Fruit fly (Drosophila melanogaster) whole organism, embryonic: ENCODE results near the gene CG33158.
A peak's percentile ranks its signal among the peaks of the same experiment; 100 is the strongest.

ENCODE experiments used
- Aef1 ChIP-seq: fragments of 200-800 bp; sonication (Bioruptor generic); IDR thresholded peaks from 3 replicates; pipeline ENCODE4 v1.3.6; 2022; ENCODE audit warnings: missing biosample characterization, missing genetic modification characterization
- Bgb ChIP-seq: fragments of 200-800 bp; sonication (Bioruptor generic); IDR thresholded peaks from 2 replicates; pipeline ENCODE4 v1.3.6; 2022; ENCODE audit warnings: missing biosample characterization, missing genetic modification characterization; ENCODE audit not compliant: partially characterized antibody
- CG10565 ChIP-seq: fragments of 200-800 bp; sonication (Bioruptor generic); optimal IDR thresholded peaks from 3 replicates; lab custom pipeline; 2016; ENCODE audit warnings: missing biosample characterization, mild to moderate bottlenecking, missing genetic modification characterization
- CG10979 ChIP-seq: fragments of 200-800 bp; sonication (Bioruptor generic); optimal IDR thresholded peaks from 2 replicates; lab custom pipeline; 2018; ENCODE audit warnings: missing biosample characterization, mild to moderate bottlenecking, missing genetic modification characterization, moderate library complexity
- CG12219 ChIP-seq: fragments of 200-800 bp; sonication (Bioruptor generic); optimal IDR thresholded peaks from 3 replicates; lab custom pipeline; 2018; ENCODE audit warnings: missing biosample characterization, mild to moderate bottlenecking, missing genetic modification characterization
- CG12769 ChIP-seq: fragments of 200-800 bp; sonication (Bioruptor generic); optimal IDR thresholded peaks from 2 replicates; lab custom pipeline; 2019; ENCODE audit warnings: missing biosample characterization, mild to moderate bottlenecking, missing genetic modification characterization, moderate library complexity
- CG13894 ChIP-seq: fragments of 200-800 bp; sonication (Bioruptor generic); optimal IDR thresholded peaks from 3 replicates; lab custom pipeline; 2018; ENCODE audit warnings: missing biosample characterization, mild to moderate bottlenecking, missing genetic modification characterization, moderate library complexity
- CG14965 ChIP-seq: fragments of 200-800 bp; sonication (Bioruptor generic); optimal IDR thresholded peaks from 2 replicates; lab custom pipeline; 2016; ENCODE audit warnings: missing biosample characterization, missing genetic modification characterization, borderline replicate concordance
- CG15269 ChIP-seq: fragments of 200-800 bp; sonication (Bioruptor generic); optimal IDR thresholded peaks from 2 replicates; lab custom pipeline; 2018; ENCODE audit warnings: missing biosample characterization, mild to moderate bottlenecking, missing genetic modification characterization, moderate library complexity
- CG1603 ChIP-seq: fragments of 200-800 bp; sonication (Bioruptor generic); optimal IDR thresholded peaks from 2 replicates; lab custom pipeline; 2019; ENCODE audit warnings: missing biosample characterization, mild to moderate bottlenecking, missing genetic modification characterization, moderate library complexity
- CG17328 ChIP-seq: fragments of 200-800 bp; sonication (Bioruptor generic); IDR thresholded peaks from 2 replicates; pipeline ENCODE4 v1.3.6; 2022; ENCODE audit warnings: missing biosample characterization, missing genetic modification characterization
- CG18262 ChIP-seq: fragments of 200-800 bp; optimal IDR thresholded peaks from 3 replicates; lab custom pipeline; 2019; ENCODE audit warnings: missing biosample characterization, mild to moderate bottlenecking, missing genetic modification characterization, moderate library complexity
- CG2199 ChIP-seq: fragments of 200-800 bp; sonication (Bioruptor generic); IDR thresholded peaks from 3 replicates; pipeline ENCODE4 v1.3.6; 2022; ENCODE audit warnings: missing biosample characterization, missing genetic modification characterization
- CG2889 ChIP-seq: fragments of 200-800 bp; sonication (Bioruptor generic); IDR thresholded peaks from 3 replicates; pipeline ENCODE4 v1.3.6; 2022; ENCODE audit warnings: missing biosample characterization, missing genetic modification characterization
- CG34376 ChIP-seq: fragments of 200-800 bp; sonication (Bioruptor generic); optimal IDR thresholded peaks from 2 replicates; lab custom pipeline; 2018; ENCODE audit warnings: missing biosample characterization, mild to moderate bottlenecking, missing genetic modification characterization
- CG3726 ChIP-seq: fragments of 200-800 bp; sonication (Bioruptor generic); IDR thresholded peaks from 3 replicates; pipeline ENCODE4, ENCODE4 v1.3.6; 2022; ENCODE audit warnings: missing biosample characterization, missing genetic modification characterization
- CG3995 ChIP-seq: fragments of 200-800 bp; sonication (Bioruptor generic); optimal IDR thresholded peaks from 3 replicates; lab custom pipeline; 2016; ENCODE audit warnings: missing biosample characterization, missing genetic modification characterization
- CG4328 ChIP-seq: fragments of 200-800 bp; sonication (Bioruptor generic); optimal IDR thresholded peaks from 3 replicates; lab custom pipeline; 2017; ENCODE audit warnings: missing biosample characterization, missing genetic modification reagents, missing genetic modification characterization
- CG8290 ChIP-seq, 3 experiments: fragments of 200-800 bp; sonication (Bioruptor generic); optimal IDR thresholded peaks; 2 replicates each; lab custom pipeline; 2016 to 2019; ENCODE audit warnings: missing biosample characterization in 3 of 3, missing genetic modification characterization in 3 of 3, mild to moderate bottlenecking in 2 of 3, moderate library complexity in 1 of 3
- Dip2 ChIP-seq: fragments of 200-800 bp; sonication (Bioruptor generic); IDR thresholded peaks from 2 replicates; pipeline ENCODE4 v1.3.6; 2022; ENCODE audit warnings: missing biosample characterization, missing genetic modification characterization
- E2f1 ChIP-seq: fragments of 200-800 bp; sonication (Bioruptor generic); IDR thresholded peaks from 2 replicates; pipeline ENCODE4 v1.3.6; 2022; ENCODE audit warnings: missing biosample characterization, missing genetic modification characterization
- Elba2 ChIP-seq: fragments of 200-800 bp; sonication (Bioruptor generic); optimal IDR thresholded peaks from 3 replicates; lab custom pipeline; 2016; ENCODE audit warnings: missing biosample characterization, missing genetic modification characterization
- Ets65A ChIP-seq: fragments of 200-800 bp; sonication (Bioruptor generic); peaks from one replicate; lab custom pipeline; 2016; ENCODE audit warnings: missing biosample characterization, missing genetic modification characterization
- Ets97D ChIP-seq: fragments of 200-800 bp; sonication (Bioruptor generic); optimal IDR thresholded peaks from 3 replicates; lab custom pipeline; 2016; ENCODE audit warnings: missing biosample characterization, missing genetic modification characterization
- H15 ChIP-seq: fragments of 200-800 bp; sonication (Bioruptor generic); IDR thresholded peaks from 3 replicates; pipeline ENCODE4 v1.3.6; 2022; ENCODE audit warnings: missing biosample characterization, missing genetic modification characterization
- Hr39 ChIP-seq: fragments of >200 bp; optimal IDR thresholded peaks from 2 replicates; lab custom pipeline; 2017
- Kr ChIP-seq: fragments of 200-800 bp; sonication (Bioruptor generic); optimal IDR thresholded peaks from 2 replicates; lab custom pipeline; 2017; ENCODE audit warnings: missing biosample characterization, mild to moderate bottlenecking, missing genetic modification characterization
- Sox102F ChIP-seq: fragments of 200-800 bp; sonication (Bioruptor generic); optimal IDR thresholded peaks from 2 replicates; lab custom pipeline; 2018; ENCODE audit warnings: missing biosample characterization, mild to moderate bottlenecking, missing genetic modification characterization, moderate library complexity
- Trl ChIP-seq, 3 experiments: fragments of >200 bp in 2 of 3; fragments of 200-800 bp in 1 of 3; sonication (Bioruptor generic) in 1 of 3; optimal IDR thresholded peaks; 2 replicates in 1 of 3; 3 replicates in 2 of 3; lab custom pipeline; 2016 to 2017; ENCODE audit warnings: missing biosample characterization in 1 of 3, missing genetic modification characterization in 1 of 3
- YL-1 ChIP-seq: fragments of 200-800 bp; sonication (Bioruptor generic); optimal IDR thresholded peaks from 3 replicates; lab custom pipeline; 2017; ENCODE audit warnings: missing biosample characterization, mild to moderate bottlenecking, missing genetic modification characterization
- al ChIP-seq: fragments of 200-800 bp; sonication (Bioruptor generic); IDR thresholded peaks from 2 replicates; pipeline ENCODE4 v1.3.6; 2022; ENCODE audit warnings: missing biosample characterization, missing genetic modification characterization
- amos ChIP-seq: fragments of 200-800 bp; sonication (Bioruptor generic); IDR thresholded peaks from 2 replicates; pipeline ENCODE4 v1.3.6; 2022; ENCODE audit warnings: missing biosample characterization, missing genetic modification characterization; ENCODE audit not compliant: partially characterized antibody
- ara ChIP-seq: fragments of 200-800 bp; sonication (Bioruptor generic); IDR thresholded peaks from 2 replicates; pipeline ENCODE4 v1.3.6; 2022; ENCODE audit warnings: missing biosample characterization, missing genetic modification characterization
- cg ChIP-seq: fragments of 200-800 bp; sonication (Bioruptor generic); optimal IDR thresholded peaks from 3 replicates; lab custom pipeline; 2019; ENCODE audit warnings: missing biosample characterization, mild to moderate bottlenecking, missing genetic modification characterization, moderate library complexity
- chinmo ChIP-seq: fragments of 200-800 bp; sonication (Bioruptor generic); IDR thresholded peaks from 4 replicates; pipeline ENCODE4 v1.3.6; 2022; ENCODE audit warnings: missing biosample characterization, missing genetic modification characterization; ENCODE audit not compliant: partially characterized antibody
- corto ChIP-seq: fragments of 200-800 bp; sonication (Bioruptor generic); optimal IDR thresholded peaks from 2 replicates; lab custom pipeline; 2016; ENCODE audit warnings: missing biosample characterization, mild to moderate bottlenecking, missing genetic modification characterization, moderate library complexity
- danr ChIP-seq: fragments of 200-800 bp; sonication (Bioruptor generic); IDR thresholded peaks from 2 replicates; pipeline ENCODE4 v1.3.6; 2022; ENCODE audit warnings: missing biosample characterization, missing genetic modification characterization
- dmrt11E ChIP-seq: fragments of 200-800 bp; sonication (Bioruptor generic); optimal IDR thresholded peaks from 3 replicates; lab custom pipeline; 2018; ENCODE audit warnings: missing biosample characterization, mild to moderate bottlenecking, missing genetic modification characterization, moderate library complexity
- gcm ChIP-seq: fragments of 200-800 bp; sonication (Bioruptor generic); optimal IDR thresholded peaks from 2 replicates; lab custom pipeline; 2019; ENCODE audit warnings: missing biosample characterization, mild to moderate bottlenecking, missing genetic modification characterization, moderate library complexity
- insv ChIP-seq, 2 experiments: fragments of 200-800 bp; sonication (Bioruptor generic); optimal IDR thresholded peaks; 3 replicates each; lab custom pipeline; 2016 to 2018; ENCODE audit warnings: missing biosample characterization in 2 of 2, missing genetic modification characterization in 2 of 2
- kni ChIP-seq: fragments of 200-800 bp; sonication (Bioruptor generic); optimal IDR thresholded peaks from 3 replicates; lab custom pipeline; 2017; ENCODE audit warnings: mild to moderate bottlenecking, missing biosample characterization, missing genetic modification reagents, missing genetic modification characterization
- nerfin-1 ChIP-seq: fragments of 200-800 bp; sonication (Bioruptor generic); optimal IDR thresholded peaks from 3 replicates; lab custom pipeline; 2019; ENCODE audit warnings: missing biosample characterization, mild to moderate bottlenecking, missing genetic modification characterization, moderate library complexity
- phol ChIP-seq: fragments of 200-800 bp; sonication (Bioruptor generic); optimal IDR thresholded peaks from 3 replicates; lab custom pipeline; 2018; ENCODE audit warnings: missing biosample characterization, mild to moderate bottlenecking, missing genetic modification characterization, moderate library complexity
- pros ChIP-seq: fragments of 200-800 bp; sonication (Bioruptor generic); optimal IDR thresholded peaks from 3 replicates; lab custom pipeline; 2019; ENCODE audit warnings: missing biosample characterization, mild to moderate bottlenecking, missing genetic modification characterization, moderate library complexity
- sens ChIP-seq: fragments of 200-800 bp; sonication (Bioruptor generic); peaks from one replicate; lab custom pipeline; 2016; ENCODE audit warnings: missing biosample characterization, missing genetic modification characterization
- sqz ChIP-seq: fragments of 200-800 bp; sonication (Bioruptor generic); optimal IDR thresholded peaks from 3 replicates; lab custom pipeline; 2018; ENCODE audit warnings: missing biosample characterization, mild to moderate bottlenecking, missing genetic modification characterization
- stwl ChIP-seq: fragments of 200-800 bp; sonication (Bioruptor generic); optimal IDR thresholded peaks from 3 replicates; lab custom pipeline; 2018; ENCODE audit warnings: missing biosample characterization, mild to moderate bottlenecking, missing genetic modification characterization, moderate library complexity
- usp ChIP-seq: fragments of >200 bp; optimal IDR thresholded peaks from 2 replicates; lab custom pipeline; 2017; ENCODE audit warnings: missing biosample characterization, missing genetic modification characterization

The CG33158 gene

DNA sequence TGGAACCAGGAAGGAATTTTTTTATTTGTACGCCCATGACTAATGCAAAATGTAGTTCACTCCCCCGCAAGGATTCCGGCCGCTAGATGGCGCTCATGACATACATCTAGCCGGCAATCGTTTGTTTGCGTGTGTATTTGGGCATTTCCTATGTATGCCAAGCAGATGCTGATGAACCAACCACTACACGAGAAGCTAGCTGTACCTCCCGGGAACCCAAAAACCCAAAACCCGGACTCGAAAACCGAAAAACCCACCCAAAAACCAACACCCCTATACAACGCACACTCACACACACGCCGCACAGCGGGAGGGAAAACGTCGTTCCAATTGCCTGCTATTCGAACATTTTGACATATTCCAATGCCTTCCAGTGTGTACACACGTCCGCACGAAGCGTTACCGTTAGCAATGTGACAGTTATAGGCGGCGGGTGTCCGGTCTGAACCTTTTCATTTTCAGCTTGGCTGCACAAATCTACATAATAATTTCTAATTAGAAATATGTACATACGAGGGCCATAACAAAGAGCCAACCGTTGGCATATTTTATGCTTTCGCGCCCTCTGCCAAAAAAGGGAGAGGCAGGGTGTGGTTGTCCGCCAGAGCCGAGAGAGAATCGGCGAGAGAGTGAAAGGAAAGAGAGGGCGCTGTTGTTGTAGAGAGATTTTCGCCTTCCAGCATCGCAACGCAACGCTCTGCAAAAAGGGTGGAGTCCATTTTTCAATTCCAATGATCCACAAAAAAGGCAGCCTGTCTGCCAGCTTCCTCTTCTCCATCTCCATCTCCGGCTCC lies 11.4 kb upstream of the CG33158 start (continued):
- TF ChIP-seq H15 (GFP tag; lab: Robert Waterston, UW) (no peak), CG1603 (tag; lab: Kevin White, UChicago) (no peak), al (no peak), CG15269 (tag; lab: Kevin White, UChicago) (no peak), pros (peak; percentile 64), Ets97D (no peak), usp (GFP tag; lab: Kevin White, UChicago) (no peak), Sox102F (GFP tag; lab: Kevin White, UChicago) (no peak), gcm (GFP tag; lab: Kevin White, UChicago) (peak; percentile 34), E2f1 (GFP tag; lab: Robert Waterston, UW) (no peak), CG3995 (GFP tag; lab: Kevin White, UChicago) (no peak), danr (GFP tag; lab: Robert Waterston, UW) (no peak), Kr (GFP tag; lab: Kevin White, UChicago) (peak; percentile 1), chinmo (GFP tag; lab: Robert Waterston, UW) (peak; percentile 56; the same call in 1 of the 4 replicates), CG3726 (GFP tag; lab: Robert Waterston, UW) (no peak), CG4328 (GFP tag; lab: Kevin White, UChicago) (peak; percentile 13), Trl (optimal IDR thresholded peaks at IDR 0.05; lab: Kevin White, UChicago) (peak; percentile 72 to 76), Trl (GFP tag; optimal IDR thresholded peaks at IDR 0.05; lab: Kevin White, UChicago) (no peak), CG12219 (GFP tag; lab: Kevin White, UChicago) (peak; percentile 1), Bgb (GFP tag; lab: Robert Waterston, UW) (no peak), Elba2 (GFP tag; lab: Kevin White, UChicago) (peak; percentile 83), dmrt11E (tag; lab: Kevin White, UChicago) (no peak), Ets65A (GFP tag; lab: Kevin White, UChicago) (peak; percentile 18), YL-1 (GFP tag; lab: Kevin White, UChicago) (peak; percentile 31), CG14965 (peak; percentile 83), CG34376 (GFP tag; lab: Kevin White, UChicago) (no peak), cg (peak; percentile 59), nerfin-1 (tag; lab: Kevin White, UChicago) (peak; percentile 44), CG13894 (tag; lab: Kevin White, UChicago) (peak; percentile 93), amos (GFP tag; lab: Robert Waterston, UW) (0 out of 2 replicates have a peak, but pooled peaks have one; percentile 17), Dip2 (no peak), CG8290 (GFP tag; optimal IDR thresholded peaks at IDR 0.05; lab: Kevin White, UChicago) (peak; percentile 76), CG8290 (tag; optimal IDR thresholded peaks at IDR 0.05; lab: Kevin White, UChicago) (peak in 1 of 2 experiments; percentile 18), CG10979 (peak; percentile 49), CG12769 (tag; lab: Kevin White, UChicago) (no peak), sens (peak; percentile 85), stwl (tag; lab: Kevin White, UChicago) (peak; percentile 98), CG18262 (no peak), Aef1 (GFP tag; lab: Robert Waterston, UW) (no peak), corto (GFP tag; lab: Kevin White, UChicago) (peak; percentile 5), phol (tag; lab: Kevin White, UChicago) (peak; percentile 3), sqz (GFP tag; lab: Kevin White, UChicago) (peak; percentile 37), insv (GFP tag; optimal IDR thresholded peaks at IDR 0.05; lab: Kevin White, UChicago) (peak in 1 of 2 experiments; percentile 94), ara (GFP tag; lab: Robert Waterston, UW) (0 out of 2 replicates have a peak, but pooled peaks have one; percentile 36), CG17328 (GFP tag; lab: Robert Waterston, UW) (0 out of 2 replicates have a peak, but pooled peaks have one; percentile 11), CG10565 (no peak), Hr39 (lab: Kevin White, UChicago) (no peak), kni (GFP tag; lab: Kevin White, UChicago) (peak; percentile 89), CG2199 (peak; percentile 84; the same call in 2 of the 3 replicates), CG2889 (GFP tag; lab: Robert Waterston, UW) (no peak)
